Fruit fly (Drosophila melanogaster): Measurements from ENCODE around the gene comt.
A peak's percentile ranks its signal among the peaks of the same experiment; 100 is the strongest.

Gene comt

dm6 chrX:13226478-13226877 lies 32.3 kb upstream of the comt start (continued):
- no peak for TF ChIP-seq da (GFP tag; optimal IDR thresholded peaks at IDR 0.05)
- TF ChIP-seq tx (GFP tag; optimal IDR thresholded peaks at IDR 0.05) = no peak
- no peak for TF ChIP-seq eve (GFP tag; optimal IDR thresholded peaks at IDR 0.05)
- no peak for TF ChIP-seq bowl (GFP tag; IDR thresholded peaks at IDR 0.05)
- TF ChIP-seq p53 (GFP tag; optimal IDR thresholded peaks at IDR 0.05) = no peak
- TF ChIP-seq Mes4 (GFP tag; optimal IDR thresholded peaks at IDR 0.05) = no peak
- no peak for TF ChIP-seq CG13296 (GFP tag; optimal IDR thresholded peaks at IDR 0.05)
- TF ChIP-seq CG8478 (optimal IDR thresholded peaks at IDR 0.05) = no peak
- peak; percentile 49 for TF ChIP-seq CG2678 (tag; optimal IDR thresholded peaks at IDR 0.05)
- no peak for TF ChIP-seq CG11247 (GFP tag; IDR thresholded peaks at IDR 0.05)
- TF ChIP-seq Spps (tag; optimal IDR thresholded peaks at IDR 0.05) = no peak
- no peak for TF ChIP-seq CG12219 (GFP tag; optimal IDR thresholded peaks at IDR 0.05)
- TF ChIP-seq CG10462 (GFP tag; optimal IDR thresholded peaks at IDR 0.05) = no peak
- TF ChIP-seq ranshi (GFP tag; IDR thresholded peaks at IDR 0.05) = no peak
- peak; percentile 42 for TF ChIP-seq CG14710 (tag; optimal IDR thresholded peaks at IDR 0.05)
- no peak for TF ChIP-seq CG1602 (GFP tag; optimal IDR thresholded peaks at IDR 0.05)
- no peak for TF ChIP-seq Usf (GFP tag; optimal IDR thresholded peaks at IDR 0.05)
- TF ChIP-seq Atf6 (GFP tag; IDR thresholded peaks at IDR 0.05) = no peak
- TF ChIP-seq MTF-1 (GFP tag; optimal IDR thresholded peaks at IDR 0.05; ENCODE audit: borderline replicate concordance) = no peak
- TF ChIP-seq CoRest (tag; optimal IDR thresholded peaks at IDR 0.05) = peak; percentile 46
- no peak for TF ChIP-seq CG31224 (GFP tag; IDR thresholded peaks at IDR 0.05)
- TF ChIP-seq Abd-B (GFP tag; optimal IDR thresholded peaks at IDR 0.05) = peak; percentile 8
- TF ChIP-seq Opbp (GFP tag; IDR thresholded peaks at IDR 0.05; ENCODE audit: partially characterized antibody) = no peak
- no peak for TF ChIP-seq ken (GFP tag; IDR thresholded peaks at IDR 0.05)
- TF ChIP-seq tin (GFP tag; optimal IDR thresholded peaks at IDR 0.05) = no peak
- peak; percentile 53 for TF ChIP-seq unpg (GFP tag; optimal IDR thresholded peaks at IDR 0.05)
- no peak for TF ChIP-seq unc-4 (GFP tag; IDR thresholded peaks at IDR 0.05; ENCODE audit: partially characterized antibody)
- TF ChIP-seq Bteb2 (GFP tag; optimal IDR thresholded peaks at IDR 0.05) = no peak
- TF ChIP-seq Sry-β (GFP tag; optimal IDR thresholded peaks at IDR 0.05) = no peak
- TF ChIP-seq CG17612 (GFP tag; IDR thresholded peaks at IDR 0.05) = no peak
- TF ChIP-seq CG8924 (tag; optimal IDR thresholded peaks at IDR 0.05) = peak; percentile 47
- TF ChIP-seq slp2 (GFP tag; optimal IDR thresholded peaks at IDR 0.05) = no peak
- peak in 1 of 2 experiments; percentile 2 for TF ChIP-seq Eip74EF (GFP tag; optimal IDR thresholded peaks at IDR 0.05)
- no peak for TF ChIP-seq HLH4C (GFP tag; IDR thresholded peaks at IDR 0.05; ENCODE audit: partially characterized antibody)
- TF ChIP-seq org-1 (GFP tag; optimal IDR thresholded peaks at IDR 0.05) = peak; percentile 7
- no peak for TF ChIP-seq Hr3 (GFP tag; optimal IDR thresholded peaks at IDR 0.05)
- TF ChIP-seq Six4 (GFP tag; optimal IDR thresholded peaks at IDR 0.05) = peak; percentile 6
- TF ChIP-seq phol (tag; optimal IDR thresholded peaks at IDR 0.05) = peak; percentile 63
- no peak for TF ChIP-seq CG10274 (GFP tag; optimal IDR thresholded peaks at IDR 0.05)
- no peak for TF ChIP-seq BtbVII (GFP tag; optimal IDR thresholded peaks at IDR 0.05)
- TF ChIP-seq knrl (GFP tag; IDR thresholded peaks at IDR 0.05; ENCODE audit: partially characterized antibody) = no peak
- TF ChIP-seq pho (GFP tag; optimal IDR thresholded peaks at IDR 0.05) = no peak
- TF ChIP-seq tna (GFP tag; IDR thresholded peaks at IDR 0.05; ENCODE audit: partially characterized antibody) = no peak
- peak; percentile 26 for TF ChIP-seq CG10267 (tag; optimal IDR thresholded peaks at IDR 0.05)
- no peak for TF ChIP-seq pnt (GFP tag; optimal IDR thresholded peaks at IDR 0.05)
- no peak for TF ChIP-seq CG6689 (GFP tag; IDR thresholded peaks at IDR 0.05)
- no peak for TF ChIP-seq Nf-YB (GFP tag; optimal IDR thresholded peaks at IDR 0.05)
- TF ChIP-seq CG7556 (GFP tag; optimal IDR thresholded peaks at IDR 0.05) = peak; percentile 38
- no peak for TF ChIP-seq CG4820 (GFP tag; optimal IDR thresholded peaks at IDR 0.05)
- TF ChIP-seq Ptx1 (GFP tag; IDR thresholded peaks at IDR 0.05) = 0 out of 2 replicates have a peak, but pooled peaks have one; percentile 28
- no peak for TF ChIP-seq CG12155 (GFP tag; optimal IDR thresholded peaks at IDR 0.05)
- TF ChIP-seq TFAM (GFP tag; optimal IDR thresholded peaks at IDR 0.05) = no peak
